Fruit fly (Drosophila melanogaster): ENCODE data around the gene Noc1.

dm6 chr3L:11047877-11048276, 26.7 kb upstream of the Noc1 start:
- TF ChIP-seq Nf-YA (GFP tag; IDR thresholded peaks at IDR 0.05), result peak; percentile 46; the same call in 1 of the 2 replicates
- peak; percentile 82 for TF ChIP-seq CG30403 (GFP tag; optimal IDR thresholded peaks at IDR 0.05)
- TF ChIP-seq CG11456 (GFP tag; IDR thresholded peaks at IDR 0.05), result peak; percentile 96
- TF ChIP-seq CG4282 (GFP tag; optimal IDR thresholded peaks at IDR 0.05), result peak; percentile 40
- peak; percentile 65 for TF ChIP-seq Dad (GFP tag; optimal IDR thresholded peaks at IDR 0.05)
- peak; percentile 95 for TF ChIP-seq NFAT (GFP tag; IDR thresholded peaks at IDR 0.05)
- no peak for TF ChIP-seq lbe (GFP tag; optimal IDR thresholded peaks at IDR 0.05)
- peak; percentile 59 for TF ChIP-seq CG18764 (GFP tag; optimal IDR thresholded peaks at IDR 0.05)
- peak; percentile 6 for TF ChIP-seq psq (GFP tag; optimal IDR thresholded peaks at IDR 0.05)
- TF ChIP-seq CG30431 (GFP tag; optimal IDR thresholded peaks at IDR 0.05), result peak; percentile 71
- TF ChIP-seq TFAM (GFP tag; optimal IDR thresholded peaks at IDR 0.05), result no peak
